Fruit fly (Drosophila melanogaster): ENCODE measurements around the gene Ir94c.

DNA sequence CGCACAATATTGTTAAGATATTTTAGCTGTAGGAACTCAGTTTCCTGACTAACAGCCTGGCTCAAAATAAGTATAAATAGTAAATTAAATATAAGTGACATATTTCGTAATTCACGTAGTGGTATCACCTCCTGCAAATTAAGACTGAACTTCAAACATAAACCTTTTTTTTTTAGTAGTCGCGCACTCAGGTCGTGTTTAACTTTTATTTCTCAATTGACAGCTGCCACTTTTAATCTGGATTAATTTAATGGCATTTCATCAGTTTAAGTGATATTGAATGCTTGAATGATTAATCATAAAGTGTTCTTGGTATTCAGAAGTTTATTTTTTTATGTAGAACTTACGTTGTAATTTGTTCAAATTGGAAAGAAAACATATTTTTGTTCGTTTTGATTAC lies 2.1 kb downstream of the Ir94c start, which contains the start of gene Ir94b:
- no peak for TF ChIP-seq insv (optimal IDR thresholded peaks at IDR 0.05)
- no peak for TF ChIP-seq Sin3A (optimal IDR thresholded peaks at IDR 0.05)
- no peak for TF ChIP-seq h (optimal IDR thresholded peaks at IDR 0.05)

All from Kc167 (cell line).